Worm (Caenorhabditis elegans): Measurements from ENCODE around the gene C38C3.3.

DNA sequence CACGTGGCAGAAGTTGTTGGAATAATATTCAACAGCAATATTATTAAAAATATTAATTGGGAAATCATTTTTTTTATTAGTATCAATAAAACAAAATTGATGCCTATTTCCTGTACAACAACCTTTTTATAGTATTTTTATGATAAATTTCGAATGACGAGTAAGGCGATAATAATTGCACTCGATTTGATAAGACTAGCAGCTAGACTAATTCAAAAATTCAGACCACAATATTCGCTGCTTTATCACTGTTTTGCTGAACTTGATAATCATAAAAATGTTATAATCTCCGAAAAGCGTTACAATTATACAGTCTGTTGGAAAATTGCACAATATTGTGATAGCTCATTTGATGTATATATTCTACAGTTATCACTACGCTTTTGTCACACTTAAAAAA, 50.3 kb downstream of the C38C3.3 start, which contains the start of gene oac-32:
- TF ChIP-seq nhr-11 (tag; optimal IDR thresholded peaks at IDR 0.05), result no peak
- no peak for TF ChIP-seq ceh-9 (tag; optimal IDR thresholded peaks at IDR 0.05)
- TF ChIP-seq pat-9 (tag; optimal IDR thresholded peaks at IDR 0.05), result no peak
- TF ChIP-seq hlh-6 (tag; optimal IDR thresholded peaks at IDR 0.05), result no peak
- no peak for TF ChIP-seq ztf-16 (tag; optimal IDR thresholded peaks at IDR 0.05)
- TF ChIP-seq hlh-8 (tag; optimal IDR thresholded peaks at IDR 0.05), result no peak
- no peak for TF ChIP-seq lim-6 (tag; optimal IDR thresholded peaks at IDR 0.05)
- TF ChIP-seq elt-2 (tag; optimal IDR thresholded peaks at IDR 0.05), result peak; percentile 25
- no peak for TF ChIP-seq F13H6.1 (tag; optimal IDR thresholded peaks at IDR 0.05)
- no peak for TF ChIP-seq pqm-1 (tag; optimal IDR thresholded peaks at IDR 0.05)

All from whole organism, late embryonic.